Worm (Caenorhabditis elegans): ENCODE measurements around the gene C17G10.10.

The C17G10.10 gene

ce11 chrII:5594210-5594764, 4.9 kb downstream of the C17G10.10 start, which contains the start of gene ttc-4 (continued):
- peak; percentile 26 for TF ChIP-seq nhr-90 (tag; optimal IDR thresholded peaks at IDR 0.05; ENCODE audit: poor library complexity)
- peak; percentile 50 to 59 for TF ChIP-seq efl-1 (optimal IDR thresholded peaks at IDR 0.05)
- TF ChIP-seq efl-1 (GFP tag; optimal IDR thresholded peaks at IDR 0.05 in 1 of 2): peak; percentile 1 to 58
- TF ChIP-seq xbp-1 (tag; optimal IDR thresholded peaks at IDR 0.05): peak; percentile 33
- TF ChIP-seq tbx-2 (tag; optimal IDR thresholded peaks at IDR 0.05): peak; percentile 23
- TF ChIP-seq lsy-2 (tag; optimal IDR thresholded peaks at IDR 0.05): peak; percentile 5 to 82
- peak; percentile 63 for TF ChIP-seq lir-3 (tag; optimal IDR thresholded peaks at IDR 0.05; ENCODE audit: poor library complexity)
- no peak for TF ChIP-seq nhr-12 (tag; optimal IDR thresholded peaks at IDR 0.05)
- peak; percentile 61 for TF ChIP-seq nhr-71 (tag; optimal IDR thresholded peaks at IDR 0.05)
- TF ChIP-seq hpl-2 (GFP tag; optimal IDR thresholded peaks at IDR 0.05): no peak
- TF ChIP-seq skn-1 (tag; optimal IDR thresholded peaks at IDR 0.05): peak; percentile 48

ce11 chrII:5593377-5593932, 5.7 kb downstream of the C17G10.10 start, which contains the start of gene cdc-14:
TSS of gene cdc-14 (minus strand) at chrII:5593427.
- TF ChIP-seq nhr-71 (tag; optimal IDR thresholded peaks at IDR 0.05) (peak; percentile 90), skn-1 (tag; optimal IDR thresholded peaks at IDR 0.05) (peak; percentile 63), tbx-2 (tag; optimal IDR thresholded peaks at IDR 0.05) (peak; percentile 79), xbp-1 (tag; optimal IDR thresholded peaks at IDR 0.05) (peak; percentile 57), hpl-2 (GFP tag; optimal IDR thresholded peaks at IDR 0.05) (no peak), unc-86 (tag; optimal IDR thresholded peaks at IDR 0.05) (no peak), ceh-8 (GFP tag; optimal IDR thresholded peaks at IDR 0.05) (no peak), nhr-47 (tag; optimal IDR thresholded peaks at IDR 0.05) (peak; percentile 61), swsn-7 (tag; optimal IDR thresholded peaks at IDR 0.05) (peak; percentile 76), pag-3 (tag; optimal IDR thresholded peaks at IDR 0.05; ENCODE audit: borderline replicate concordance, insufficient read depth) (peak; percentile 98), C16A3.4 (tag; optimal IDR thresholded peaks at IDR 0.05) (peak; percentile 88), nhr-84 (tag; optimal IDR thresholded peaks at IDR 0.05) (no peak), lin-35 (GFP tag; optimal IDR thresholded peaks at IDR 0.05) (peak; percentile 70 to 86), grh-1 (GFP tag; IDR thresholded peaks at IDR 0.05) (0 out of 2 replicates have a peak, but pooled peaks have one; percentile 8), lin-13 (GFP tag; optimal IDR thresholded peaks at IDR 0.05) (peak; percentile 72), nhr-77 (tag; optimal IDR thresholded peaks at IDR 0.05) (peak; percentile 59), fkh-8 (tag; optimal IDR thresholded peaks at IDR 0.05) (no peak), fkh-10 (GFP tag; optimal IDR thresholded peaks at IDR 0.05) (no peak), unc-30 (tag; optimal IDR thresholded peaks at IDR 0.05) (no peak), pax-3 (tag; optimal IDR thresholded peaks at IDR 0.05) (no peak), mef-2 (tag; optimal IDR thresholded peaks at IDR 0.05) (no peak), aha-1 (tag; optimal IDR thresholded peaks at IDR 0.05) (no peak), nhr-90 (tag; optimal IDR thresholded peaks at IDR 0.05; ENCODE audit: poor library complexity) (peak; percentile 64), fos-1 (tag; optimal IDR thresholded peaks at IDR 0.05) (peak; percentile 28), mdl-1 (tag; optimal IDR thresholded peaks at IDR 0.05) (peak in 1 of 2 experiments; percentile 87), ceh-90 (tag; optimal IDR thresholded peaks at IDR 0.05) (no peak), sptf-1 (tag; optimal IDR thresholded peaks at IDR 0.05) (no peak), lin-15B (tag; optimal IDR thresholded peaks at IDR 0.05) (peak; percentile 71), irx-1 (tag; optimal IDR thresholded peaks at IDR 0.05) (no peak), hlh-17 (GFP tag; optimal IDR thresholded peaks at IDR 0.05; ENCODE audit: borderline replicate concordance) (no peak), aly-2 (tag; optimal IDR thresholded peaks at IDR 0.05) (no peak), sox-4 (tag; optimal IDR thresholded peaks at IDR 0.05) (no peak), efl-1 (optimal IDR thresholded peaks at IDR 0.05) (peak; percentile 74 to 76), efl-1 (GFP tag; optimal IDR thresholded peaks at IDR 0.05 in 1 of 2) (peak; percentile 65 to 94), nhr-85 (tag) (peak; percentile 90), dpl-1 (GFP tag; optimal IDR thresholded peaks at IDR 0.05) (peak; percentile 72 to 81 (median 77)), isw-1 (GFP tag; IDR thresholded peaks at IDR 0.05) (peak; percentile 37), ceh-88 (GFP tag; IDR thresholded peaks at IDR 0.05) (no peak), Y116A8C.19 (tag; optimal IDR thresholded peaks at IDR 0.05; ENCODE audit: borderline replicate concordance) (no peak), lir-3 (tag; optimal IDR thresholded peaks at IDR 0.05; ENCODE audit: poor library complexity) (peak; percentile 57), ztf-11 (tag; optimal IDR thresholded peaks at IDR 0.05) (no peak), elt-2 (tag; optimal IDR thresholded peaks at IDR 0.05) (peak; percentile 33), F16B12.6 (tag; optimal IDR thresholded peaks at IDR 0.05) (peak; percentile 39), zag-1 (tag; optimal IDR thresholded peaks at IDR 0.05) (no peak), nhr-19 (GFP tag; conservative IDR thresholded peaks at IDR 0.05) (peak; percentile 76), blmp-1 (tag; optimal IDR thresholded peaks at IDR 0.05) (peak; percentile 64)

All from whole organism, L1 larva.